Worm (Caenorhabditis elegans) whole organism, L2 larva: ENCODE results near the gene C06A8.8.

Source experiments
- R02D3.7 ChIP-seq: fragments of 150-350 bp; optimal IDR thresholded peaks from 2 replicates; lab custom pipeline; 2014; ENCODE audit warnings: missing biosample characterization, missing genetic modification characterization
- aly-2 ChIP-seq: fragments of 150-350 bp; optimal IDR thresholded peaks from 2 replicates; lab custom pipeline; 2014; ENCODE audit warnings: missing biosample characterization, missing genetic modification characterization
- blmp-1 ChIP-seq: sonication (generic microtip); optimal IDR thresholded peaks from 2 replicates; lab custom pipeline; 2017; ENCODE audit warnings: missing genetic modification characterization, mild to moderate bottlenecking, missing compliant biosample characterization, antibody characterized with exemption, moderate library complexity; ENCODE audit not compliant: insufficient read depth
- ceh-82 ChIP-seq: fragments of 150-350 bp; optimal IDR thresholded peaks from 2 replicates; lab custom pipeline; 2014; ENCODE audit warnings: missing biosample characterization, missing genetic modification characterization
- dmd-4 ChIP-seq: sonication (generic microtip); optimal IDR thresholded peaks from 2 replicates; lab custom pipeline; 2017; ENCODE audit warnings: missing biosample characterization, missing genetic modification characterization
- egl-27 ChIP-seq: sonication (generic microtip); optimal IDR thresholded peaks from 3 replicates; lab custom pipeline; 2017; ENCODE audit warnings: missing biosample characterization, missing genetic modification reagents, missing genetic modification characterization
- fos-1 ChIP-seq: fragments of 150-350 bp; optimal IDR thresholded peaks from 2 replicates; lab custom pipeline; 2014; ENCODE audit warnings: missing biosample characterization, missing genetic modification characterization
- mdl-1 ChIP-seq, 2 experiments: fragments of 150-350 bp in 1 of 2; sonication (generic microtip) in 1 of 2; optimal IDR thresholded peaks; 2 replicates each; lab custom pipeline; 2017; ENCODE audit warnings: missing biosample characterization in 2 of 2, missing genetic modification characterization in 2 of 2
- nhr-11 ChIP-seq: fragments of 150-350 bp; optimal IDR thresholded peaks from 2 replicates; lab custom pipeline; 2014; ENCODE audit warnings: missing biosample characterization, missing genetic modification characterization
- nhr-12 ChIP-seq: fragments of 150-350 bp; optimal IDR thresholded peaks from 2 replicates; lab custom pipeline; 2014; ENCODE audit warnings: missing biosample characterization, missing genetic modification characterization
- sma-3 ChIP-seq: sonication (generic microtip); optimal IDR thresholded peaks from 2 replicates; lab custom pipeline; 2016; ENCODE audit warnings: missing genetic modification reagents, missing genetic modification characterization, missing compliant biosample characterization
- snpc-4 ChIP-seq: fragments of 150-350 bp; optimal IDR thresholded peaks from 2 replicates; lab custom pipeline; 2014; ENCODE audit warnings: missing biosample characterization, missing genetic modification characterization
- unc-39 ChIP-seq: fragments of 150-350 bp; optimal IDR thresholded peaks from 2 replicates; lab custom pipeline; 2014; ENCODE audit warnings: missing biosample characterization, missing genetic modification characterization
- unc-62 ChIP-seq: fragments of 150-350 bp; optimal IDR thresholded peaks from 2 replicates; lab custom pipeline; 2014; ENCODE audit warnings: missing biosample characterization, missing genetic modification reagents, missing genetic modification characterization

- TF ChIP-seq snpc-4 (tag; lab: Kevin White, UChicago), result no peak
- TF ChIP-seq unc-62 (GFP tag; lab: Kevin White, UChicago), result no peak
- no peak for TF ChIP-seq dmd-4 (tag; lab: Kevin White, UChicago)
- TF ChIP-seq mdl-1 (tag; optimal IDR thresholded peaks at IDR 0.05; lab: Kevin White, UChicago), result no peak
- no peak for TF ChIP-seq aly-2 (tag; lab: Kevin White, UChicago)
- TF ChIP-seq unc-39, result no peak
- no peak for TF ChIP-seq R02D3.7 (tag; lab: Kevin White, UChicago)
- no peak for TF ChIP-seq nhr-11 (tag; lab: Kevin White, UChicago)
- TF ChIP-seq fos-1 (tag; lab: Kevin White, UChicago), result no peak
- TF ChIP-seq ceh-82 (tag; lab: Kevin White, UChicago), result no peak
- no peak for TF ChIP-seq sma-3 (GFP tag; lab: Kevin White, UChicago)
- TF ChIP-seq blmp-1 (tag; lab: Kevin White, UChicago), result no peak
- TF ChIP-seq egl-27 (tag; lab: Kevin White, UChicago), result no peak
- no peak for TF ChIP-seq nhr-12 (tag; lab: Kevin White, UChicago)
Measured at ce11 chrII:7772411-7772810, 594 bp upstream of the C06A8.8 start, which contains the start of gene C06A8.6.
